Fruit fly (Drosophila melanogaster): ENCODE measurements around the gene CG6729.

CG6729 gene

dm6 chr2L:10767597-10768188 is 24.0 kb upstream of the CG6729 start, which contains the start of gene Ubc2 (continued):
- TF ChIP-seq CG7372 (GFP tag; IDR thresholded peaks at IDR 0.05) (no peak), HHEX (GFP tag; optimal IDR thresholded peaks at IDR 0.05) (no peak), CG17829 (tag; optimal IDR thresholded peaks at IDR 0.05) (peak; percentile 43), bcd (GFP tag; optimal IDR thresholded peaks at IDR 0.05) (no peak), nau (GFP tag; optimal IDR thresholded peaks at IDR 0.05) (no peak), CG31224 (GFP tag; IDR thresholded peaks at IDR 0.05) (no peak), CG14965 (GFP tag; optimal IDR thresholded peaks at IDR 0.05; ENCODE audit: borderline replicate concordance) (no peak), CG8924 (tag; optimal IDR thresholded peaks at IDR 0.05) (no peak), h (optimal IDR thresholded peaks at IDR 0.05) (no peak), mirr (GFP tag; optimal IDR thresholded peaks at IDR 0.05) (no peak), zfh1 (GFP tag; IDR thresholded peaks at IDR 0.05) (0 out of 3 replicates have a peak, but pooled peaks have one; percentile 41), CG16815 (GFP tag; optimal IDR thresholded peaks at IDR 0.05) (no peak), fru (optimal IDR thresholded peaks at IDR 0.05) (no peak), Deaf1 (tag; optimal IDR thresholded peaks at IDR 0.05) (no peak), CG4328 (GFP tag; optimal IDR thresholded peaks at IDR 0.05) (no peak), CG1792 (GFP tag; optimal IDR thresholded peaks at IDR 0.05) (no peak), Kr (GFP tag; optimal IDR thresholded peaks at IDR 0.05) (no peak), CG10462 (GFP tag; optimal IDR thresholded peaks at IDR 0.05) (no peak), D19A (tag; optimal IDR thresholded peaks at IDR 0.05) (no peak), phol (tag; optimal IDR thresholded peaks at IDR 0.05) (peak; percentile 34), nmo (GFP tag; optimal IDR thresholded peaks at IDR 0.05) (peak; percentile 52), CG1647 (GFP tag; optimal IDR thresholded peaks at IDR 0.05) (no peak), Hmr (GFP tag; optimal IDR thresholded peaks at IDR 0.05) (no peak), so (GFP tag; IDR thresholded peaks at IDR 0.05) (0 out of 3 replicates have a peak, but pooled peaks have one; percentile 32), pan (optimal IDR thresholded peaks at IDR 0.05) (no peak), pan (GFP tag; optimal IDR thresholded peaks at IDR 0.05 in 1 of 2, IDR thresholded peaks at IDR 0.05 in 1 of 2) (no peak), sens (GFP tag) (peak; percentile 81), cwo (GFP tag; optimal IDR thresholded peaks at IDR 0.05) (no peak), CG34422 (GFP tag; IDR thresholded peaks at IDR 0.05) (peak; percentile 46; the same call in 1 of the 3 replicates), CG2116 (GFP tag; optimal IDR thresholded peaks at IDR 0.05) (peak; percentile 90), maf-S (GFP tag; optimal IDR thresholded peaks at IDR 0.05) (peak; percentile 11), gsb-n (tag; optimal IDR thresholded peaks at IDR 0.05) (no peak), wdn (GFP tag; IDR thresholded peaks at IDR 0.05) (no peak), stc (GFP tag; IDR thresholded peaks at IDR 0.05) (no peak), GATAe (GFP tag; conservative IDR thresholded peaks at IDR 0.05) (no peak), CG30403 (GFP tag; optimal IDR thresholded peaks at IDR 0.05) (peak; percentile 37), kah (GFP tag; optimal IDR thresholded peaks at IDR 0.05) (no peak), Sox100B (GFP tag; optimal IDR thresholded peaks at IDR 0.05) (no peak), CG3281 (GFP tag; optimal IDR thresholded peaks at IDR 0.05) (no peak), CG4360 (GFP tag; IDR thresholded peaks at IDR 0.05) (no peak), Fer1 (GFP tag; optimal IDR thresholded peaks at IDR 0.05) (peak; percentile 12), amos (GFP tag; IDR thresholded peaks at IDR 0.05; ENCODE audit: partially characterized antibody) (peak; percentile 87), bbx (GFP tag; IDR thresholded peaks at IDR 0.05; ENCODE audit: partially characterized antibody) (peak; percentile 79), grn (GFP tag; optimal IDR thresholded peaks at IDR 0.05) (no peak), tx (GFP tag; optimal IDR thresholded peaks at IDR 0.05) (no peak), sug (tag; optimal IDR thresholded peaks at IDR 0.05) (no peak), nom (GFP tag; optimal IDR thresholded peaks at IDR 0.05) (no peak), tap (tag; optimal IDR thresholded peaks at IDR 0.05) (no peak), Usf (GFP tag; optimal IDR thresholded peaks at IDR 0.05) (no peak), Atf3 (GFP tag; optimal IDR thresholded peaks at IDR 0.05) (no peak), gro (GFP tag; optimal IDR thresholded peaks at IDR 0.05) (peak; percentile 31), CG17568 (GFP tag; optimal IDR thresholded peaks at IDR 0.05) (no peak)

Measured in whole organism, embryonic.